Fruit fly (Drosophila melanogaster): ENCODE results near the gene Tig.

DNA sequence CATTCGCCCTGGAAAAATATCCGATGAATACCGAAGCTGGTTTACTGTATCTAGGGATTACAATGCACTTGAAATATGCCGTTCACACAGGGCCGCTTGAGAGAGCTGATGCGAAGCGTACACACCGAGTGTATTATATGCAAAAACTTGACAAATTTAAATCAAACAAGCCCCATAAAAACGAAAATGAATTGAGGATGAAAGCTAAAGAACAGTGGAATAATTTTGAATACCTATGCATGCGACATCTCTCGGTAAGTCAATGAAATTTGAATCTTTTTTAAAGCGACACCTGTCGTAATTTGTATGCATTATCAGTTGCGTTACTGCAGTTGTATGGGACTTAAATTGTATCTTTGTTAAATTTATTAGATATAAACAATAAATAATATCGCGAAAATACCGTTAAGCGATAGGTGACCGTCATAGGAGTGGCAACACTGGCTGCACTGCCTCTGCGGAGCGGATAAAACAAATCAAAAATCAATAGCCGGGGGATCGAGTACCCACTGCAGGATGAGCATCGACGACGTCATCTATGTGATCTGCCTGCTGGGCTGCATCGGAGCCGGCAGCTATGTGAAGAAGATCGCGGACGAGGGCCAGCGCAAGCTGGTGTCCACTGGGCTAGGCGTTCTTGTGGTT, 33.0 kb upstream of the Tig start, which contains the start of gene frj:
- TF ChIP-seq Sin3A (optimal IDR thresholded peaks at IDR 0.05) (no peak), h (optimal IDR thresholded peaks at IDR 0.05) (no peak)
